Fruit fly (Drosophila melanogaster): ENCODE results near the gene CG12713.

The CG12713 gene

dm6 chr3L:15825493-15826209 lies 6.6 kb upstream of the CG12713 start (continued):
- TF ChIP-seq CG12942 (GFP tag; optimal IDR thresholded peaks at IDR 0.05): no peak
- TF ChIP-seq CG8478 (optimal IDR thresholded peaks at IDR 0.05): peak; percentile 89
- TF ChIP-seq ewg (GFP tag; optimal IDR thresholded peaks at IDR 0.05): no peak
- peak; percentile 65 for TF ChIP-seq Fer1 (GFP tag; optimal IDR thresholded peaks at IDR 0.05)
- TF ChIP-seq CG7357 (GFP tag; IDR thresholded peaks at IDR 0.05): no peak
- peak; percentile 52 for TF ChIP-seq wek (GFP tag; optimal IDR thresholded peaks at IDR 0.05)
- TF ChIP-seq crc (GFP tag; optimal IDR thresholded peaks at IDR 0.05): no peak
- TF ChIP-seq cas (GFP tag; IDR thresholded peaks at IDR 0.05): no peak
- no peak for TF ChIP-seq wdn (GFP tag; IDR thresholded peaks at IDR 0.05)
- no peak for TF ChIP-seq ash1 (GFP tag; optimal IDR thresholded peaks at IDR 0.05)
- peak; percentile 38 for TF ChIP-seq gcm (GFP tag; optimal IDR thresholded peaks at IDR 0.05)
- peak; percentile 62 for TF ChIP-seq CG12071 (GFP tag; optimal IDR thresholded peaks at IDR 0.05)
- no peak for TF ChIP-seq CG1024 (GFP tag; IDR thresholded peaks at IDR 0.05)
- no peak for TF ChIP-seq MTF-1 (GFP tag; optimal IDR thresholded peaks at IDR 0.05; ENCODE audit: borderline replicate concordance)
- no peak for TF ChIP-seq Meics (GFP tag; optimal IDR thresholded peaks at IDR 0.05)
- TF ChIP-seq CG7928 (GFP tag; optimal IDR thresholded peaks at IDR 0.05): no peak
- TF ChIP-seq Max (GFP tag; optimal IDR thresholded peaks at IDR 0.05): no peak
- no peak for TF ChIP-seq Ssrp (tag; optimal IDR thresholded peaks at IDR 0.05)
- no peak for TF ChIP-seq tin (GFP tag; optimal IDR thresholded peaks at IDR 0.05)
- peak; percentile 95 for TF ChIP-seq CG15479 (GFP tag; optimal IDR thresholded peaks at IDR 0.05)
- TF ChIP-seq CG30403 (GFP tag; optimal IDR thresholded peaks at IDR 0.05): no peak
- no peak for TF ChIP-seq HLH4C (GFP tag; IDR thresholded peaks at IDR 0.05; ENCODE audit: partially characterized antibody)
- TF ChIP-seq CG2129 (GFP tag; IDR thresholded peaks at IDR 0.05; ENCODE audit: partially characterized antibody): no peak
- TF ChIP-seq en (GFP tag; optimal IDR thresholded peaks at IDR 0.05): no peak
- TF ChIP-seq chn (GFP tag; optimal IDR thresholded peaks at IDR 0.05): no peak
- peak; percentile 14 for TF ChIP-seq Blimp-1 (GFP tag; optimal IDR thresholded peaks at IDR 0.05)
- no peak for TF ChIP-seq CG8089 (GFP tag; optimal IDR thresholded peaks at IDR 0.05)
- no peak for TF ChIP-seq CG7745 (tag; optimal IDR thresholded peaks at IDR 0.05)
- peak; percentile 7 for TF ChIP-seq unpg (GFP tag; optimal IDR thresholded peaks at IDR 0.05)
- TF ChIP-seq CG17186 (GFP tag; optimal IDR thresholded peaks at IDR 0.05): no peak
- TF ChIP-seq CG10274 (GFP tag; optimal IDR thresholded peaks at IDR 0.05): no peak
- TF ChIP-seq disco-r (GFP tag; optimal IDR thresholded peaks at IDR 0.05): no peak
- no peak for TF ChIP-seq Usf (GFP tag; optimal IDR thresholded peaks at IDR 0.05)
- TF ChIP-seq fd96Cb (tag; optimal IDR thresholded peaks at IDR 0.05): no peak
- no peak for TF ChIP-seq CG14860 (GFP tag; IDR thresholded peaks at IDR 0.05; ENCODE audit: partially characterized antibody)
- no peak for TF ChIP-seq Sry-δ (GFP tag; optimal IDR thresholded peaks at IDR 0.05)
- no peak for TF ChIP-seq CG13894 (tag; optimal IDR thresholded peaks at IDR 0.05)
- no peak for TF ChIP-seq wor (GFP tag; IDR thresholded peaks at IDR 0.05)
- no peak for TF ChIP-seq CG17612 (GFP tag; IDR thresholded peaks at IDR 0.05)
- TF ChIP-seq CG10147 (GFP tag; optimal IDR thresholded peaks at IDR 0.05): no peak
- peak; percentile 26 for TF ChIP-seq CG17829 (tag; optimal IDR thresholded peaks at IDR 0.05)
- TF ChIP-seq chif (GFP tag; optimal IDR thresholded peaks at IDR 0.05): no peak
- peak; percentile 69 for TF ChIP-seq Med (GFP tag)
- TF ChIP-seq gce (GFP tag; IDR thresholded peaks at IDR 0.05): no peak
- TF ChIP-seq Dip3 (GFP tag; optimal IDR thresholded peaks at IDR 0.05): no peak
- TF ChIP-seq lilli (GFP tag; optimal IDR thresholded peaks at IDR 0.05): peak; percentile 28
- TF ChIP-seq rib (GFP tag; IDR thresholded peaks at IDR 0.05): peak; percentile 46; the same call in 1 of the 2 replicates
- TF ChIP-seq Dad (GFP tag; optimal IDR thresholded peaks at IDR 0.05): peak; percentile 15
- no peak for TF ChIP-seq CHES-1-like (GFP tag; optimal IDR thresholded peaks at IDR 0.05)
- no peak for TF ChIP-seq TFAM (GFP tag; optimal IDR thresholded peaks at IDR 0.05)

All from whole organism, embryonic.